Fruit fly (Drosophila melanogaster) whole organism, embryonic: ENCODE data around the gene SamDC.

Source experiments
- Abd-B ChIP-seq: fragments of 200-800 bp; sonication (Bioruptor generic); optimal IDR thresholded peaks from 2 replicates; lab custom pipeline; 2018; ENCODE audit warnings: missing biosample characterization, mild to moderate bottlenecking, missing genetic modification characterization, moderate library complexity
- BEAF-32 ChIP-seq: fragments of 200-800 bp; sonication (Bioruptor generic); optimal IDR thresholded peaks from 3 replicates; lab custom pipeline; 2017; ENCODE audit warnings: missing biosample characterization, missing genetic modification characterization, mild to moderate bottlenecking, moderate library complexity, missing genetic modification reagents
- CG10209 ChIP-seq: fragments of 200-800 bp; sonication (Bioruptor generic); optimal IDR thresholded peaks from 3 replicates; lab custom pipeline; 2017; ENCODE audit warnings: missing biosample characterization, mild to moderate bottlenecking, missing genetic modification characterization, missing genetic modification reagents
- CG10431 ChIP-seq: fragments of 200-800 bp; sonication (Bioruptor generic); optimal IDR thresholded peaks from 3 replicates; lab custom pipeline; 2018; ENCODE audit warnings: missing biosample characterization, mild to moderate bottlenecking, missing genetic modification characterization
- CG10979 ChIP-seq: fragments of 200-800 bp; sonication (Bioruptor generic); optimal IDR thresholded peaks from 2 replicates; lab custom pipeline; 2018; ENCODE audit warnings: missing biosample characterization, mild to moderate bottlenecking, missing genetic modification characterization, moderate library complexity
- CG12155 ChIP-seq: fragments of 200-800 bp; sonication (Bioruptor generic); optimal IDR thresholded peaks from 3 replicates; lab custom pipeline; 2016; ENCODE audit warnings: missing biosample characterization, missing genetic modification characterization
- CG1233 ChIP-seq: fragments of 200-800 bp; sonication (Bioruptor generic); optimal IDR thresholded peaks from 4 replicates; lab custom pipeline; 2018; ENCODE audit warnings: missing biosample characterization, mild to moderate bottlenecking, missing genetic modification characterization
- CG13123 ChIP-seq: fragments of 200-800 bp; sonication (Bioruptor generic); optimal IDR thresholded peaks from 2 replicates; lab custom pipeline; 2016; ENCODE audit warnings: missing biosample characterization, missing genetic modification characterization
- CG14667 ChIP-seq: fragments of 200-800 bp; sonication (Bioruptor generic); IDR thresholded peaks from 2 replicates; pipeline ENCODE4 v1.3.6; 2022; ENCODE audit warnings: missing biosample characterization, missing genetic modification characterization
- CG14710 ChIP-seq: fragments of 200-800 bp; sonication (Bioruptor generic); optimal IDR thresholded peaks from 3 replicates; lab custom pipeline; 2019; ENCODE audit warnings: missing biosample characterization, mild to moderate bottlenecking, missing genetic modification characterization, moderate library complexity
- CG17829 ChIP-seq: fragments of 200-800 bp; optimal IDR thresholded peaks from 2 replicates; lab custom pipeline; 2019; ENCODE audit warnings: missing biosample characterization, mild to moderate bottlenecking, missing genetic modification characterization, moderate library complexity
- CG18619 ChIP-seq: fragments of 200-800 bp; sonication (Bioruptor generic); optimal IDR thresholded peaks from 3 replicates; lab custom pipeline; 2017; ENCODE audit warnings: missing biosample characterization, mild to moderate bottlenecking, missing genetic modification characterization
- CG2202 ChIP-seq: fragments of 200-800 bp; sonication (Bioruptor generic); optimal IDR thresholded peaks from 2 replicates; lab custom pipeline; 2018; ENCODE audit warnings: missing biosample characterization, mild to moderate bottlenecking, missing genetic modification characterization
- CG30403 ChIP-seq: fragments of 200-800 bp; sonication (Bioruptor generic); optimal IDR thresholded peaks from 3 replicates; lab custom pipeline; 2016; ENCODE audit warnings: missing biosample characterization, missing genetic modification characterization
- CG30431 ChIP-seq: fragments of 200-800 bp; sonication (Bioruptor generic); optimal IDR thresholded peaks from 2 replicates; lab custom pipeline; 2017; ENCODE audit warnings: missing biosample characterization, missing genetic modification characterization
- CG31388 ChIP-seq: fragments of 200-800 bp; sonication (Bioruptor generic); optimal IDR thresholded peaks from 2 replicates; lab custom pipeline; 2016; ENCODE audit warnings: missing biosample characterization, missing genetic modification characterization
- CG3838 ChIP-seq: fragments of 200-800 bp; sonication (Bioruptor generic); optimal IDR thresholded peaks from 3 replicates; lab custom pipeline; 2016; ENCODE audit warnings: missing biosample characterization, missing genetic modification characterization
- CG4617 ChIP-seq: fragments of 200-800 bp; sonication (Bioruptor generic); optimal IDR thresholded peaks from 3 replicates; lab custom pipeline; 2016; ENCODE audit warnings: missing biosample characterization, missing genetic modification characterization, borderline replicate concordance
- CG6683 ChIP-seq: fragments of 200-800 bp; sonication (Bioruptor generic); optimal IDR thresholded peaks from 2 replicates; lab custom pipeline; 2017; ENCODE audit warnings: missing biosample characterization, mild to moderate bottlenecking, missing genetic modification characterization, missing genetic modification reagents
- CG7271 ChIP-seq: fragments of 200-800 bp; sonication (Bioruptor generic); optimal IDR thresholded peaks from 2 replicates; lab custom pipeline; 2018; ENCODE audit warnings: missing biosample characterization, mild to moderate bottlenecking, missing genetic modification characterization, moderate library complexity
- CG7372 ChIP-seq: fragments of 200-800 bp; sonication (Bioruptor generic); IDR thresholded peaks from 2 replicates; pipeline ENCODE4 v1.3.6; 2022; ENCODE audit warnings: missing biosample characterization, missing genetic modification characterization
- CG7556 ChIP-seq: fragments of 200-800 bp; sonication (Bioruptor generic); optimal IDR thresholded peaks from 2 replicates; lab custom pipeline; 2017; ENCODE audit warnings: missing biosample characterization, mild to moderate bottlenecking, missing genetic modification characterization
- CG7987 ChIP-seq: fragments of 200-800 bp; sonication (Bioruptor generic); optimal IDR thresholded peaks from 2 replicates; lab custom pipeline; 2018; ENCODE audit warnings: missing biosample characterization, mild to moderate bottlenecking, missing genetic modification characterization, moderate library complexity
- CG9215 ChIP-seq: fragments of 200-800 bp; sonication (Bioruptor generic); IDR thresholded peaks from 2 replicates; pipeline ENCODE4 v1.3.6; 2022; ENCODE audit warnings: missing biosample characterization, missing genetic modification characterization
- CG9727 ChIP-seq: fragments of 200-800 bp; sonication (Bioruptor generic); optimal IDR thresholded peaks from 3 replicates; lab custom pipeline; 2017; ENCODE audit warnings: missing biosample characterization, mild to moderate bottlenecking, missing genetic modification characterization
- Fer1 ChIP-seq: fragments of 200-800 bp; sonication (Bioruptor generic); optimal IDR thresholded peaks from 2 replicates; lab custom pipeline; 2017; ENCODE audit warnings: missing biosample characterization, mild to moderate bottlenecking, missing genetic modification characterization
- HLH4C ChIP-seq: fragments of 200-800 bp; sonication (Bioruptor generic); IDR thresholded peaks from 3 replicates; pipeline ENCODE4 v1.3.6; 2022; ENCODE audit warnings: missing biosample characterization, missing genetic modification characterization; ENCODE audit not compliant: partially characterized antibody
- Hr3 ChIP-seq: fragments of 200-800 bp; sonication (Bioruptor generic); optimal IDR thresholded peaks from 3 replicates; lab custom pipeline; 2016; ENCODE audit warnings: missing biosample characterization, missing genetic modification characterization
- Kr ChIP-seq: fragments of 200-800 bp; sonication (Bioruptor generic); optimal IDR thresholded peaks from 2 replicates; lab custom pipeline; 2017; ENCODE audit warnings: missing biosample characterization, mild to moderate bottlenecking, missing genetic modification characterization
- Med ChIP-seq: fragments of 200-800 bp; sonication (Bioruptor generic); peaks from one replicate; lab custom pipeline; 2016; ENCODE audit warnings: missing biosample characterization, missing genetic modification characterization, mild to moderate bottlenecking, inconsistent platforms, moderate library complexity
- Meics ChIP-seq: fragments of 200-800 bp; sonication (Bioruptor generic); optimal IDR thresholded peaks from 2 replicates; lab custom pipeline; 2017; ENCODE audit warnings: missing biosample characterization, mild to moderate bottlenecking, missing genetic modification characterization
- Pdp1 ChIP-seq, 2 experiments: fragments of 200-800 bp; sonication (Bioruptor generic); optimal IDR thresholded peaks; 3 replicates each; lab custom pipeline; 2016; ENCODE audit warnings: missing biosample characterization in 2 of 2, missing genetic modification characterization in 2 of 2, mild to moderate bottlenecking in 1 of 2, moderate library complexity in 1 of 2
- Six4 ChIP-seq: fragments of 200-800 bp; sonication (Bioruptor generic); optimal IDR thresholded peaks from 2 replicates; lab custom pipeline; 2016; ENCODE audit warnings: missing biosample characterization, missing genetic modification characterization
- Sox100B ChIP-seq: fragments of 200-800 bp; sonication (Bioruptor generic); optimal IDR thresholded peaks from 3 replicates; lab custom pipeline; 2018; ENCODE audit warnings: missing biosample characterization, mild to moderate bottlenecking, missing genetic modification characterization
- Xbp1 ChIP-seq: fragments of 200-800 bp; sonication (Bioruptor generic); optimal IDR thresholded peaks from 3 replicates; lab custom pipeline; 2016; ENCODE audit warnings: missing biosample characterization, mild to moderate bottlenecking, missing genetic modification characterization
- ase ChIP-seq: fragments of 200-800 bp; sonication (Bioruptor generic); IDR thresholded peaks from 3 replicates; pipeline ENCODE4 v1.3.6; 2022; ENCODE audit warnings: missing biosample characterization, missing genetic modification characterization
- ato ChIP-seq: fragments of 200-800 bp; sonication (Bioruptor generic); IDR thresholded peaks from 2 replicates; pipeline ENCODE4 v1.3.6; 2022; ENCODE audit warnings: missing biosample characterization, missing genetic modification characterization; ENCODE audit not compliant: partially characterized antibody
- cato ChIP-seq: fragments of 200-800 bp; sonication (Bioruptor generic); optimal IDR thresholded peaks from 2 replicates; lab custom pipeline; 2016; ENCODE audit warnings: missing biosample characterization, missing genetic modification characterization, borderline replicate concordance
- crol ChIP-seq: fragments of 200-800 bp; sonication (Bioruptor generic); IDR thresholded peaks from 2 replicates; pipeline ENCODE4 v1.3.6; 2022; ENCODE audit warnings: missing biosample characterization, missing genetic modification characterization
- fd102C ChIP-seq: fragments of 200-800 bp; sonication (Bioruptor generic); optimal IDR thresholded peaks from 2 replicates; lab custom pipeline; 2018; ENCODE audit warnings: missing biosample characterization, mild to moderate bottlenecking, missing genetic modification characterization, moderate library complexity
- fu2 ChIP-seq: fragments of 200-800 bp; sonication (Bioruptor generic); optimal IDR thresholded peaks from 2 replicates; lab custom pipeline; 2016; ENCODE audit warnings: missing biosample characterization, missing genetic modification characterization
- ind ChIP-seq: fragments of 200-800 bp; sonication (Bioruptor generic); optimal IDR thresholded peaks from 3 replicates; lab custom pipeline; 2016; ENCODE audit warnings: missing biosample characterization, missing genetic modification characterization
- lbe ChIP-seq: fragments of 200-800 bp; sonication (Bioruptor generic); optimal IDR thresholded peaks from 2 replicates; lab custom pipeline; 2016; ENCODE audit warnings: missing biosample characterization, mild to moderate bottlenecking, missing genetic modification characterization
- pb ChIP-seq: fragments of 200-800 bp; sonication (Bioruptor generic); optimal IDR thresholded peaks from 3 replicates; lab custom pipeline; 2016; ENCODE audit warnings: missing biosample characterization, missing genetic modification characterization
- pum ChIP-seq: fragments of 200-800 bp; sonication (Bioruptor generic); optimal IDR thresholded peaks from 2 replicates; lab custom pipeline; 2016; ENCODE audit warnings: missing biosample characterization, missing genetic modification characterization
- repo ChIP-seq: fragments of 200-800 bp; sonication (Bioruptor generic); optimal IDR thresholded peaks from 2 replicates; lab custom pipeline; 2016; ENCODE audit warnings: missing biosample characterization, missing genetic modification characterization
- slp2 ChIP-seq: fragments of 200-800 bp; sonication (Bioruptor generic); optimal IDR thresholded peaks from 2 replicates; lab custom pipeline; 2016; ENCODE audit warnings: missing biosample characterization, missing genetic modification characterization
- sna ChIP-seq: fragments of 200-800 bp; sonication (Bioruptor generic); IDR thresholded peaks from 2 replicates; pipeline ENCODE4 v1.3.6; 2022; ENCODE audit warnings: missing biosample characterization, missing genetic modification characterization; ENCODE audit not compliant: partially characterized antibody
- sug ChIP-seq: fragments of 200-800 bp; optimal IDR thresholded peaks from 2 replicates; lab custom pipeline; 2019; ENCODE audit warnings: missing biosample characterization, mild to moderate bottlenecking, missing genetic modification characterization, moderate library complexity
- yki ChIP-seq: fragments of >200 bp; optimal IDR thresholded peaks from 3 replicates; lab custom pipeline; 2018

SamDC gene

dm6 chr2L:10321036-10321583 lies 18.1 kb upstream of the SamDC start (continued):
- TF ChIP-seq CG17829 (tag; lab: Kevin White, UChicago) = peak; percentile 9
- no peak for TF ChIP-seq cato (GFP tag; lab: Kevin White, UChicago)
- TF ChIP-seq CG4617 (GFP tag; lab: Kevin White, UChicago) = no peak
- TF ChIP-seq Fer1 (GFP tag; lab: Kevin White, UChicago) = no peak
- no peak for TF ChIP-seq sug (tag; lab: Kevin White, UChicago)
- peak; percentile 11; the same call in 1 of the 2 replicates for TF ChIP-seq ato (GFP tag; lab: Robert Waterston, UW)
- TF ChIP-seq CG30431 (GFP tag; lab: Kevin White, UChicago) = no peak
- TF ChIP-seq CG14710 (tag; lab: Kevin White, UChicago) = peak; percentile 7
- peak in 1 of 2 experiments; percentile 69 for TF ChIP-seq Pdp1 (GFP tag; optimal IDR thresholded peaks at IDR 0.05; lab: Kevin White, UChicago)
- no peak for TF ChIP-seq fd102C (GFP tag; lab: Kevin White, UChicago)
- TF ChIP-seq crol (GFP tag; lab: Robert Waterston, UW) = no peak
- TF ChIP-seq CG10979 (tag; lab: Kevin White, UChicago) = peak; percentile 4
- TF ChIP-seq CG18619 (GFP tag; lab: Kevin White, UChicago) = no peak
- TF ChIP-seq ind (GFP tag; lab: Kevin White, UChicago) = no peak
- no peak for TF ChIP-seq repo (GFP tag; lab: Kevin White, UChicago)
- TF ChIP-seq CG13123 (GFP tag; lab: Kevin White, UChicago) = no peak
- TF ChIP-seq Xbp1 (GFP tag; lab: Kevin White, UChicago) = no peak
- no peak for TF ChIP-seq Six4
- TF ChIP-seq lbe = no peak
- peak; percentile 2 for TF ChIP-seq pum (GFP tag; lab: Kevin White, UChicago)
- TF ChIP-seq slp2 (GFP tag; lab: Kevin White, UChicago) = peak; percentile 10
- peak; percentile 4 for TF ChIP-seq pb (GFP tag; lab: Kevin White, UChicago)
- no peak for TF ChIP-seq CG10431 (GFP tag; lab: Kevin White, UChicago)
- peak; percentile 33 for TF ChIP-seq Sox100B (GFP tag; lab: Kevin White, UChicago)
- no peak for TF ChIP-seq yki (lab: Kevin White, UChicago)
- no peak for TF ChIP-seq fu2 (GFP tag; lab: Kevin White, UChicago)
- TF ChIP-seq Med (GFP tag; lab: Kevin White, UChicago) = peak; percentile 75
- TF ChIP-seq CG30403 (GFP tag; lab: Kevin White, UChicago) = no peak
- no peak for TF ChIP-seq CG2202 (tag; lab: Kevin White, UChicago)
- no peak for TF ChIP-seq CG9215
- TF ChIP-seq CG7372 (GFP tag; lab: Robert Waterston, UW) = no peak
- TF ChIP-seq HLH4C = peak; percentile 63; the same call in 2 of the 3 replicates
- no peak for TF ChIP-seq CG31388
- TF ChIP-seq CG3838 (GFP tag; lab: Kevin White, UChicago) = no peak
- no peak for TF ChIP-seq Kr
- no peak for TF ChIP-seq Hr3 (GFP tag; lab: Kevin White, UChicago)
- no peak for TF ChIP-seq CG1233 (GFP tag; lab: Kevin White, UChicago)
- peak; percentile 21 for TF ChIP-seq CG7987 (GFP tag; lab: Kevin White, UChicago)
- TF ChIP-seq Abd-B (GFP tag; lab: Kevin White, UChicago) = no peak
- no peak for TF ChIP-seq CG14667 (GFP tag; lab: Robert Waterston, UW)
- TF ChIP-seq ase = no peak
- TF ChIP-seq CG6683 (GFP tag; lab: Kevin White, UChicago) = no peak
- peak; percentile 5 for TF ChIP-seq CG7556 (GFP tag; lab: Kevin White, UChicago)
- TF ChIP-seq sna (GFP tag; lab: Robert Waterston, UW) = no peak; the same call in none of the 2 replicates
- no peak for TF ChIP-seq CG7271 (tag; lab: Kevin White, UChicago)
- TF ChIP-seq CG9727 (GFP tag; lab: Kevin White, UChicago) = peak; percentile 17
- TF ChIP-seq CG12155 (GFP tag; lab: Kevin White, UChicago) = no peak
- TF ChIP-seq Meics (GFP tag; lab: Kevin White, UChicago) = peak; percentile 16
- peak; percentile 78 for TF ChIP-seq BEAF-32 (GFP tag; lab: Kevin White, UChicago)
- TF ChIP-seq CG10209 (GFP tag; lab: Kevin White, UChicago) = peak; percentile 7
